Fruit fly (Drosophila melanogaster) whole organism, embryonic: ENCODE data around the gene Rh3.

ENCODE experiments used
- Abd-B ChIP-seq: fragments of 200-800 bp; sonication (Bioruptor generic); optimal IDR thresholded peaks from 2 replicates; lab custom pipeline; 2018; ENCODE audit warnings: missing biosample characterization, mild to moderate bottlenecking, missing genetic modification characterization, moderate library complexity
- CG10979 ChIP-seq: fragments of 200-800 bp; sonication (Bioruptor generic); optimal IDR thresholded peaks from 2 replicates; lab custom pipeline; 2018; ENCODE audit warnings: missing biosample characterization, mild to moderate bottlenecking, missing genetic modification characterization, moderate library complexity
- CG2120 ChIP-seq: fragments of 200-800 bp; sonication (Bioruptor generic); optimal IDR thresholded peaks from 3 replicates; lab custom pipeline; 2016; ENCODE audit warnings: missing biosample characterization, missing genetic modification characterization
- CG2199 ChIP-seq: fragments of 200-800 bp; sonication (Bioruptor generic); IDR thresholded peaks from 3 replicates; pipeline ENCODE4 v1.3.6; 2022; ENCODE audit warnings: missing biosample characterization, missing genetic modification characterization
- CG32772 ChIP-seq: fragments of 200-800 bp; sonication (Bioruptor generic); IDR thresholded peaks from 2 replicates; pipeline ENCODE4 v1.3.6; 2022; ENCODE audit warnings: missing biosample characterization, missing genetic modification characterization
- HLH4C ChIP-seq: fragments of 200-800 bp; sonication (Bioruptor generic); IDR thresholded peaks from 3 replicates; pipeline ENCODE4 v1.3.6; 2022; ENCODE audit warnings: missing biosample characterization, missing genetic modification characterization; ENCODE audit not compliant: partially characterized antibody
- Hr78 ChIP-seq, 2 experiments: fragments of 200-800 bp in 1 of 2; fragments of >200 bp in 1 of 2; sonication (Bioruptor generic) in 1 of 2; optimal IDR thresholded peaks; 2 replicates each; lab custom pipeline; 2017 to 2019; ENCODE audit warnings: missing biosample characterization in 2 of 2, missing genetic modification characterization in 2 of 2, mild to moderate bottlenecking in 1 of 2, moderate library complexity in 1 of 2
- Taf1 ChIP-seq: fragments of 200-800 bp; sonication (Bioruptor generic); IDR thresholded peaks from 2 replicates; pipeline ENCODE4 v1.3.6; 2022; ENCODE audit warnings: missing biosample characterization, missing genetic modification characterization
- klu ChIP-seq: fragments of 200-800 bp; sonication (Bioruptor generic); IDR thresholded peaks from 2 replicates; pipeline ENCODE4 v1.3.6; 2022; ENCODE audit warnings: missing biosample characterization, missing genetic modification characterization
- phol ChIP-seq: fragments of 200-800 bp; sonication (Bioruptor generic); optimal IDR thresholded peaks from 3 replicates; lab custom pipeline; 2018; ENCODE audit warnings: missing biosample characterization, mild to moderate bottlenecking, missing genetic modification characterization, moderate library complexity
- trem ChIP-seq: fragments of 200-800 bp; optimal IDR thresholded peaks from 3 replicates; lab custom pipeline; 2019; ENCODE audit warnings: missing biosample characterization, mild to moderate bottlenecking, missing genetic modification characterization, moderate library complexity
- usp ChIP-seq: fragments of >200 bp; optimal IDR thresholded peaks from 2 replicates; lab custom pipeline; 2017; ENCODE audit warnings: missing biosample characterization, missing genetic modification characterization

DNA sequence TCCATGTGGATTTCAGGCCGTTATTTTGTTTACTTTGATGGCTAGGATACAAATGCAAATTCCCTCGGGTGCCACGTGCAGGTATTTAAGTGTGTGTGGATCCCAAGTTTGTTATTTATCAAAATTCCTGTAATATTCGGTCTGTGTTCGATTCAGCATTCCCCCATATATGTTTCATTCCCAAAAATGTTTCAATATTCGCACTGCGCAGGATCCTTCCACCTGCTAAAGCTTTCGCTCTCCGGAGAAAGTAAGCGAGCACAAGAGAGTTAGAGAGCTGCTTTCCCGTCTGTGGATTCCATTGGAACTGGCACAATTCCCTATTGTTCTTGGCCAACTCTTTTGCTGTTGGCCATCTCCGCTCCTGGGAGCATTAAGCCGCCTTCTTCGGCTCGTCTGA lies 2.0 kb downstream of the Rh3 start:
- TF ChIP-seq CG2120 (no peak), CG32772 (GFP tag; lab: Robert Waterston, UW) (no peak), HLH4C (GFP tag; lab: Robert Waterston, UW) (no peak), Hr78 (GFP tag; optimal IDR thresholded peaks at IDR 0.05; lab: Kevin White, UChicago) (no peak), Taf1 (GFP tag; lab: Robert Waterston, UW) (no peak), Abd-B (no peak), trem (tag; lab: Kevin White, UChicago) (no peak), usp (GFP tag; lab: Kevin White, UChicago) (no peak), phol (tag; lab: Kevin White, UChicago) (no peak), klu (GFP tag; lab: Robert Waterston, UW) (no peak), CG2199 (GFP tag; lab: Robert Waterston, UW) (no peak), CG10979 (tag; lab: Kevin White, UChicago) (no peak)
